Worm (Caenorhabditis elegans) whole organism, early embryonic: ENCODE results near the gene F36F12.3.

Source experiments
- ama-1 ChIP-seq: fragments of 150-350 bp; optimal IDR thresholded peaks from 2 replicates; lab custom pipeline; 2014
- flt-1 ChIP-seq: fragments of 200-800 bp; sonication (Bioruptor generic); IDR thresholded peaks from 2 replicates; pipeline ENCODE4 v1.3.6; 2022; ENCODE audit warnings: missing genetic modification characterization, missing compliant biosample characterization
- hmbx-1 ChIP-seq: sonication (generic microtip); optimal IDR thresholded peaks from 2 replicates; lab custom pipeline; 2016; ENCODE audit warnings: mild to moderate bottlenecking, missing genetic modification characterization, missing compliant biosample characterization
- tbx-11 ChIP-seq: fragments of 200-800 bp; sonication (Bioruptor generic); IDR thresholded peaks from 2 replicates; pipeline ENCODE4 v1.3.6; 2022; ENCODE audit warnings: missing genetic modification characterization, missing compliant biosample characterization

DNA sequence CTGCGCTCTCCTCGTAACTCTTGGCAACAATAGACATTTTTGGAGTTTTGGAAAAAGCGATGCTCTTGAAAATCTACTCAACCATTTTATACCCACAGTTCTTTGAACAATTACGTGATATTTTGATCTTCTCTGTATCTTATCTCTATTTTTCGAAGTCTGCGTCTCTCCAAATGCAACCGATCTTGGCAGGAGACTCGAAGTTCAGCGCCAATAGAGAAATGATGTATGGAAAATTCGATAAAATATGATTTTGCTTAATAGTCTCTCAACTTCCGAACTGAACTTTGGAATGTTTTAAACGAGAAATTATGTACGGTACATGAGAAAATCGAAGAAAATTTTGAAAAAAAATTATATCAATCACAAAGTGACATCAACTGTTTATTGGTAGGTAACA is 35.5 kb upstream of the F36F12.3 start, which contains the start of gene comt-4:
- TF ChIP-seq hmbx-1 (tag; lab: Kevin White, UChicago), result no peak
- TF ChIP-seq ama-1 (lab: Kevin White, UChicago), result no peak
- TF ChIP-seq flt-1 (GFP tag; lab: Robert Waterston, UW), result no peak
- TF ChIP-seq tbx-11 (GFP tag; lab: Robert Waterston, UW), result no peak
